Worm (Caenorhabditis elegans) whole organism, mixed stage, embryonic: Measurements from ENCODE around the gene nhr-185.

ENCODE experiments used
- M03D4.4 ChIP-seq: sonication (generic microtip); optimal IDR thresholded peaks from 2 replicates; lab custom pipeline; 2017; ENCODE audit warnings: mild to moderate bottlenecking, missing genetic modification characterization, missing compliant biosample characterization
- bed-3 ChIP-seq: fragments of 200-800 bp; sonication (Bioruptor generic); optimal IDR thresholded peaks from 3 replicates; lab custom pipeline; 2018; ENCODE audit warnings: mild to moderate bottlenecking, missing genetic modification characterization, moderate library complexity, missing compliant biosample characterization
- blmp-1 ChIP-seq: fragments of 150-350 bp; optimal IDR thresholded peaks from 2 replicates; lab custom pipeline; 2014; ENCODE audit warnings: missing biosample characterization, missing genetic modification characterization
- ceh-39 ChIP-seq: fragments of 150-350 bp; optimal IDR thresholded peaks from 2 replicates; lab custom pipeline; 2014; ENCODE audit warnings: missing biosample characterization, missing genetic modification characterization
- ceh-43 ChIP-seq: fragments of 200-800 bp; sonication (Bioruptor generic); optimal IDR thresholded peaks from 2 replicates; lab custom pipeline; 2018; ENCODE audit warnings: mild to moderate bottlenecking, missing genetic modification characterization, moderate library complexity, missing compliant biosample characterization
- ceh-83 ChIP-seq: fragments of 200-800 bp; sonication (Bioruptor generic); optimal IDR thresholded peaks from 2 replicates; lab custom pipeline; 2018; ENCODE audit warnings: mild to moderate bottlenecking, missing genetic modification characterization, missing compliant biosample characterization
- ces-1 ChIP-seq: fragments of 150-350 bp; optimal IDR thresholded peaks from 2 replicates; lab custom pipeline; 2014; ENCODE audit warnings: missing biosample characterization, missing genetic modification reagents, missing genetic modification characterization
- cnd-1 ChIP-seq: fragments of 200-800 bp; sonication (Bioruptor generic); optimal IDR thresholded peaks from 2 replicates; lab custom pipeline; 2018; ENCODE audit warnings: mild to moderate bottlenecking, missing genetic modification characterization, missing compliant biosample characterization
- elt-1 ChIP-seq: sonication (generic microtip); optimal IDR thresholded peaks from 2 replicates; lab custom pipeline; 2017; ENCODE audit warnings: missing genetic modification characterization, mild to moderate bottlenecking, missing compliant biosample characterization, antibody characterized with exemption, moderate library complexity, borderline replicate concordance; ENCODE audit not compliant: insufficient read depth
- elt-3 ChIP-seq: fragments of 150-350 bp; optimal IDR thresholded peaks from 2 replicates; lab custom pipeline; 2014; ENCODE audit warnings: missing biosample characterization, missing genetic modification characterization
- flh-1 ChIP-seq: fragments of 200-800 bp; sonication (Bioruptor generic); optimal IDR thresholded peaks from 2 replicates; lab custom pipeline; 2018; ENCODE audit warnings: mild to moderate bottlenecking, missing genetic modification characterization, moderate library complexity, missing compliant biosample characterization
- ham-2 ChIP-seq: fragments of 200-800 bp; sonication (Bioruptor generic); optimal IDR thresholded peaks from 2 replicates; lab custom pipeline; 2018; ENCODE audit warnings: mild to moderate bottlenecking, missing genetic modification characterization, missing compliant biosample characterization
- hlh-1 ChIP-seq: fragments of 150-350 bp; optimal IDR thresholded peaks from 2 replicates; lab custom pipeline; 2014; ENCODE audit warnings: missing biosample characterization, missing genetic modification reagents, missing genetic modification characterization
- lin-13 ChIP-seq: fragments of 150-350 bp; optimal IDR thresholded peaks from 2 replicates; lab custom pipeline; 2014; ENCODE audit warnings: missing biosample characterization, missing genetic modification characterization
- lin-32 ChIP-seq: fragments of 200-800 bp; sonication (Bioruptor generic); optimal IDR thresholded peaks from 2 replicates; lab custom pipeline; 2018; ENCODE audit warnings: mild to moderate bottlenecking, missing genetic modification characterization, missing compliant biosample characterization
- lsy-2 ChIP-seq: fragments of 150-350 bp; optimal IDR thresholded peaks from 2 replicates; lab custom pipeline; 2014; ENCODE audit warnings: missing biosample characterization, missing genetic modification characterization
- mab-5 ChIP-seq: fragments of 150-350 bp; optimal IDR thresholded peaks from 2 replicates; lab custom pipeline; 2014; ENCODE audit warnings: missing biosample characterization, missing genetic modification characterization
- mls-2 ChIP-seq: sonication (generic microtip); optimal IDR thresholded peaks from 2 replicates; lab custom pipeline; 2016; ENCODE audit warnings: mild to moderate bottlenecking, missing genetic modification characterization, moderate library complexity, missing compliant biosample characterization
- nhr-12 ChIP-seq: fragments of 150-350 bp; optimal IDR thresholded peaks from 2 replicates; lab custom pipeline; 2014; ENCODE audit warnings: missing biosample characterization, missing genetic modification characterization
- nhr-237 ChIP-seq: fragments of 150-350 bp; optimal IDR thresholded peaks from 2 replicates; lab custom pipeline; 2014; ENCODE audit warnings: missing biosample characterization, missing genetic modification characterization
- nhr-28 ChIP-seq: fragments of 150-350 bp; optimal IDR thresholded peaks from 2 replicates; lab custom pipeline; 2014; ENCODE audit warnings: missing biosample characterization, missing genetic modification characterization
- nhr-76 ChIP-seq: sonication (generic microtip); optimal IDR thresholded peaks from 2 replicates; lab custom pipeline; 2017; ENCODE audit warnings: missing biosample characterization, missing genetic modification characterization
- pha-4 ChIP-seq: fragments of 150-350 bp; optimal IDR thresholded peaks from 2 replicates; lab custom pipeline; 2018; ENCODE audit warnings: missing biosample characterization, missing genetic modification reagents, missing genetic modification characterization
- snpc-4 ChIP-seq: fragments of 150-350 bp; optimal IDR thresholded peaks from 2 replicates; lab custom pipeline; 2014; ENCODE audit warnings: missing biosample characterization, missing genetic modification characterization
- sptf-1 ChIP-seq: sonication (generic microtip); optimal IDR thresholded peaks from 2 replicates; lab custom pipeline; 2017; ENCODE audit warnings: mild to moderate bottlenecking, missing genetic modification characterization, moderate library complexity, missing compliant biosample characterization
- tbx-8 ChIP-seq: fragments of 200-800 bp; sonication (Bioruptor generic); optimal IDR thresholded peaks from 2 replicates; lab custom pipeline; 2018; ENCODE audit warnings: mild to moderate bottlenecking, missing genetic modification characterization, moderate library complexity, missing compliant biosample characterization
- unc-39 ChIP-seq: fragments of 150-350 bp; optimal IDR thresholded peaks from 2 replicates; lab custom pipeline; 2014; ENCODE audit warnings: missing biosample characterization, missing genetic modification characterization
- unc-62 ChIP-seq: fragments of 150-350 bp; optimal IDR thresholded peaks from 2 replicates; lab custom pipeline; 2014; ENCODE audit warnings: missing biosample characterization, missing genetic modification reagents, missing genetic modification characterization
- zip-8 ChIP-seq: fragments of 150-350 bp; optimal IDR thresholded peaks from 2 replicates; lab custom pipeline; 2014; ENCODE audit warnings: missing biosample characterization, missing genetic modification characterization
- ztf-11 ChIP-seq: fragments of 150-350 bp; optimal IDR thresholded peaks from 2 replicates; lab custom pipeline; 2014; ENCODE audit warnings: missing biosample characterization, missing genetic modification characterization

Gene nhr-185

DNA sequence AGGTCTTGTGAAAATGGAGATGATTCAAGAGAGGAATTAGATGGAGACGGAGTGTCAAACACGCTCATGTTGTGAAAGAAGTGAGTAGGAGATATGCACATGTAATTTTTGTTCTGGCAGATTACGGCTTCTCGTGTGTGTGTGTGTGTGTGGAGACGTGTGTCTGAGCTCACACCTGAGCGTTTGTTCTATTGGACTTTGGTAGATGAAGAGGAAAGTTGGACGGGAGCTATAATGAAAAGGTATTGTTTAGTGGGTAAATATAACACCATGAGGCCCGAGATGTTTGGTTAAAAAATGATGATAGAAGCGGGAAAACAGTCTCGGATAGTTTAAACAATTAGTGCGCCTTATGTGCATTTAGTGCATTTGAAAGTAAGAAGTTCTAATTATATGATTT is 21.7 kb upstream of the nhr-185 start, which contains the start of gene nhr-157:
nhr-157 (minus strand) TSS at position 101 of the 400 bp plus-strand sequence.
- TF ChIP-seq mls-2 (tag; lab: Kevin White, UChicago) (no peak), lsy-2 (no peak), tbx-8 (GFP tag; lab: Kevin White, UChicago) (no peak), elt-3 (no peak), ham-2 (GFP tag; lab: Kevin White, UChicago) (no peak), unc-39 (tag; lab: Kevin White, UChicago) (no peak), ceh-43 (GFP tag; lab: Kevin White, UChicago) (no peak), ceh-83 (GFP tag; lab: Kevin White, UChicago) (no peak), zip-8 (no peak), sptf-1 (tag; lab: Kevin White, UChicago) (no peak)

DNA sequence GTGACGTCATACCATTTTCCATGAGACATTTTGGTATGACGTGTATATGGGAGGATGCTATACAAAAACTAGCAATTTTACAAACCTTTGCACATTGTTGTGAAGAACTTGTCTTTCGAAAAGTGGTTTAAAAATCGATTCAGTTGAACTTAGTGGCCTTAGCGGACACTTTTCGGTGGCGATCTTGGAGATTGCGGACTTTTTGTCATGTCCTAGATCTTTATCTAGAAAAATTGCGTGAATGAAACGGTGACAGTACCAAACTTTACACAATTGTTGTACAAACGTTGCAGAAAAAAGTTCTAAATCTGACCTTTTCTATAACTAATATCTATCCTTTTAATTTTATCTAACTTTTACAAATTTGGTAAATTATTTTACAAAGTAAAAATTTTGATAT is 18.1 kb upstream of the nhr-185 start:
- TF ChIP-seq nhr-76 (tag; lab: Kevin White, UChicago) (no peak), zip-8 (peak; percentile 48), elt-1 (peak; percentile 66)

DNA sequence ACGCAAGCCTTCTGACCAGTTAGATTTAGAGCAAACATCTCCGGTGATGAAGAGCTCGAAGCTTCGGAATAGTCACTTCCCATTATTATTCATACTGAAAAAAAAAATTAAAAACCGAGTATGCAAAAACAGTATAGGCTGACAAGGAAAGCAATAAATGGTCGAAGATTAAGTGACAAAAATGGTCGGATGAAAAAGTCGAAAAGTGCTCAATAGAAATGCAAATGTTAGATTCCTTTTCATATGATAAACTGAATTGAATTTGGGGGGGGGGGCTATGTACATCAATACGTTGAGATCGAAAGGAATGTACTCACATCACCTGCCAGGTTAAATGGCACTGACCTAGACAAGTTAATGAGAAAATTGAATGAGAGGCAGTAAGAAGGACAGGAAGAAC is 15.7 kb upstream of the nhr-185 start, which contains the start of gene nhr-187:
nhr-187 (minus strand) TSS at position 101 of the 400 bp plus-strand sequence.
- no peak for TF ChIP-seq nhr-76 (tag; lab: Kevin White, UChicago)
- TF ChIP-seq flh-1 (GFP tag; lab: Kevin White, UChicago): no peak
- TF ChIP-seq nhr-28: no peak
- TF ChIP-seq M03D4.4 (tag; lab: Kevin White, UChicago): no peak
- no peak for TF ChIP-seq mab-5 (tag; lab: Kevin White, UChicago)
- TF ChIP-seq blmp-1 (tag; lab: Kevin White, UChicago): no peak
- TF ChIP-seq unc-62 (GFP tag; lab: Kevin White, UChicago): no peak
- TF ChIP-seq pha-4 (tag; lab: Kevin White, UChicago): no peak
- no peak for TF ChIP-seq nhr-237 (tag; lab: Kevin White, UChicago)
- no peak for TF ChIP-seq snpc-4 (tag; lab: Kevin White, UChicago)
- TF ChIP-seq, all 35 proteins: peak for 0

DNA sequence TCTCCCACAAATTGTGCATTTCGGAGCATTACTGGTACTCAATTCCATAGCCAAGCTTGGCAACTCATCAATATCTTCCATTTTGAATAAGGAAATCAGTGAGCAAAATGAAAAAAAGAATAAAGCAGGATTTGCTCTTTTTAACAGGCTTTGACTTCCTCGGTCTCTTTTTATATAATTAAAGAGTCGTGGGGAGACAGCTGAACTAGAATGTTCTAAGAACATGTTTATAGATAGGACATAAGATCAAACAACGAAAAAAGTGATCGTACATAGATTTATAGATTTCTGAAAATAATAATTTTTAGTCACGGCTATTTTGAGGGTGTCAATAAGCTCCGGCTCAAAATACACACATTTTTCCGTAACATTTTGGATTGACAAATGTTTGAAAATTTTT is 13.0 kb upstream of the nhr-185 start, which contains the start of gene nhr-189:
nhr-189 (minus strand) TSS at position 121 of the 400 bp plus-strand sequence.
- TF ChIP-seq cnd-1 (no peak), blmp-1 (tag; lab: Kevin White, UChicago) (no peak), pha-4 (tag; lab: Kevin White, UChicago) (no peak), nhr-12 (tag; lab: Kevin White, UChicago) (no peak), elt-1 (no peak), tbx-8 (GFP tag; lab: Kevin White, UChicago) (no peak), unc-39 (tag; lab: Kevin White, UChicago) (no peak), bed-3 (GFP tag; lab: Kevin White, UChicago) (no peak), ztf-11 (no peak), elt-3 (no peak), zip-8 (no peak)

DNA sequence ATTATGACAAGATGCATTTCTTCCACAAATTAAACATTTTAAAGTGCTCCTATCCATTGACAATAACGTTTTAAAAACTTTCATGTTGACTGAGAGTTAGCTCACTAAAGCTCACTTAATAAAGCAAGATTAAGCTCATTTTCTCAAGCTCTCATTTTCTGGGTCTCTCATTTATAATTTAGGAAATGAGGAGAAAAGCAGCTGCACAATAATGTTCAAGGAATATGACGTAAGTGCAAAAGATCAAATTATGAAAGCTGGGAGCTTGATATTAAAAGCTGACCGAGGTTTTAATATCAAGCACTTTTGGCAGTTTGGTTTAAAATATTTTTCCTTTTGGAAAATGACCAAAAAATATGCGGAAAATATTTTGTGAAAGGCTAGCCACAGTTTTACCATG is 10.6 kb upstream of the nhr-185 start, which contains the start of gene nhr-188:
nhr-188 (minus strand) TSS at position 84 of the 400 bp plus-strand sequence.
- TF ChIP-seq unc-39 (tag; lab: Kevin White, UChicago): no peak
- peak; percentile 41 for TF ChIP-seq ces-1 (GFP tag; lab: Kevin White, UChicago)
- TF ChIP-seq ztf-11: no peak
- TF ChIP-seq mls-2 (tag; lab: Kevin White, UChicago): no peak
- no peak for TF ChIP-seq blmp-1 (tag; lab: Kevin White, UChicago)
- TF ChIP-seq ceh-83 (GFP tag; lab: Kevin White, UChicago): no peak
- TF ChIP-seq, all 35 proteins: peak for 1

DNA sequence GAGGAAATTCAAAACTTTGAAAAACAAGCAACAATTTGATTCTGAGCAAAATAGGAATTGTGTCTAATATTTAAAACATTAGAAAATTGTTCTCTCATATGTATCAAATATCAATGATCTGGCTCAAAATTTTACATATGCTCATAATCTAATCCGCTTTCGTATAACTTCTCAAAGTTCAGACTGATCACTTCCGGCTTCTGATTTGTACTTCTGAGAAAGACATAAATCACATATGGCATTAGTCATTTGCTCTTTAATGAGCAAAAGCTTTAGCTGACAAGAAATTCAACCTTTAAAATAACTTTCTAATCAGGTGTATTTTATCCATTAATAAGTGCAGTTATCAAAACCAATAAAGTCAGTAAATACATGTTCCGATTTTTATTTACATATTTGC is 8.7 kb upstream of the nhr-185 start:
- TF ChIP-seq zip-8: no peak
- TF ChIP-seq elt-1: no peak
- no peak for TF ChIP-seq mab-5 (tag; lab: Kevin White, UChicago)
- no peak for TF ChIP-seq lin-32 (GFP tag; lab: Kevin White, UChicago)
- TF ChIP-seq lin-13 (tag; lab: Kevin White, UChicago): no peak
- TF ChIP-seq unc-39 (tag; lab: Kevin White, UChicago): no peak
- TF ChIP-seq ceh-83 (GFP tag; lab: Kevin White, UChicago): no peak
- TF ChIP-seq nhr-28: no peak
- TF ChIP-seq M03D4.4 (tag; lab: Kevin White, UChicago): no peak
- TF ChIP-seq pha-4 (tag; lab: Kevin White, UChicago): no peak
- TF ChIP-seq snpc-4 (tag; lab: Kevin White, UChicago): no peak
- TF ChIP-seq tbx-8 (GFP tag; lab: Kevin White, UChicago): no peak
- TF ChIP-seq lsy-2: no peak
- no peak for TF ChIP-seq nhr-237 (tag; lab: Kevin White, UChicago)
- TF ChIP-seq ceh-43 (GFP tag; lab: Kevin White, UChicago): no peak
- TF ChIP-seq hlh-1: no peak
- no peak for TF ChIP-seq ceh-39 (tag; lab: Kevin White, UChicago)
- TF ChIP-seq ztf-11: no peak
